Fruit fly (Drosophila melanogaster) whole organism, pupa: ENCODE measurements around the gene CG32032.

Experiments used
- CG10348 ChIP-seq: fragments of 200-800 bp; sonication (Bioruptor generic); IDR thresholded peaks from 2 replicates; pipeline ENCODE4 v1.3.6; 2022; ENCODE audit warnings: missing biosample characterization, missing genetic modification characterization
- CG12605 ChIP-seq: fragments of 200-800 bp; sonication (Bioruptor generic); IDR thresholded peaks from 2 replicates; pipeline ENCODE4 v1.3.6; 2022; ENCODE audit warnings: missing biosample characterization, missing genetic modification characterization
- CG13204 ChIP-seq: fragments of 200-800 bp; sonication (Bioruptor generic); optimal IDR thresholded peaks from 2 replicates; lab custom pipeline; 2018; ENCODE audit warnings: missing biosample characterization, mild to moderate bottlenecking, missing genetic modification characterization, moderate library complexity
- CG14655 ChIP-seq: fragments of 200-800 bp; sonication (Bioruptor generic); optimal IDR thresholded peaks from 3 replicates; lab custom pipeline; 2017; ENCODE audit warnings: mild to moderate bottlenecking, missing biosample characterization, missing genetic modification reagents, missing genetic modification characterization
- CG15710 ChIP-seq: fragments of 200-800 bp; sonication (Bioruptor generic); optimal IDR thresholded peaks from 2 replicates; lab custom pipeline; 2018; ENCODE audit warnings: missing biosample characterization, mild to moderate bottlenecking, missing genetic modification characterization, moderate library complexity
- CG17806 ChIP-seq: fragments of 200-800 bp; sonication (Bioruptor generic); optimal IDR thresholded peaks from 2 replicates; lab custom pipeline; 2018; ENCODE audit warnings: missing biosample characterization, mild to moderate bottlenecking, missing genetic modification characterization, moderate library complexity
- CG32121 ChIP-seq: fragments of 200-800 bp; sonication (Bioruptor generic); IDR thresholded peaks from 2 replicates; pipeline ENCODE4 v1.3.6; 2022; ENCODE audit warnings: missing biosample characterization, missing genetic modification characterization
- CG34367 ChIP-seq: fragments of 200-800 bp; sonication (Bioruptor generic); optimal IDR thresholded peaks from 2 replicates; lab custom pipeline; 2018; ENCODE audit warnings: missing biosample characterization, mild to moderate bottlenecking, missing genetic modification characterization
- CG4496 ChIP-seq: fragments of 200-800 bp; sonication (Bioruptor generic); IDR thresholded peaks from 3 replicates; pipeline ENCODE4 v1.3.6; 2022; ENCODE audit warnings: missing biosample characterization, missing genetic modification characterization
- CG8159 ChIP-seq: fragments of 200-800 bp; sonication (Bioruptor generic); optimal IDR thresholded peaks from 3 replicates; lab custom pipeline; 2018; ENCODE audit warnings: missing biosample characterization, mild to moderate bottlenecking, missing genetic modification characterization, moderate library complexity
- CG8301 ChIP-seq: fragments of 200-800 bp; sonication (Bioruptor generic); optimal IDR thresholded peaks from 2 replicates; lab custom pipeline; 2018; ENCODE audit warnings: missing biosample characterization, mild to moderate bottlenecking, missing genetic modification characterization
- CG9948 ChIP-seq: fragments of 200-800 bp; sonication (Bioruptor generic); optimal IDR thresholded peaks from 2 replicates; lab custom pipeline; 2018; ENCODE audit warnings: missing biosample characterization, mild to moderate bottlenecking, missing genetic modification characterization, moderate library complexity
- D1 ChIP-seq: fragments of 200-800 bp; sonication (Bioruptor generic); optimal IDR thresholded peaks from 2 replicates; lab custom pipeline; 2018; ENCODE audit warnings: missing biosample characterization, mild to moderate bottlenecking, missing genetic modification characterization, moderate library complexity
- EcR ChIP-seq: fragments of 200-800 bp; sonication (Bioruptor generic); optimal IDR thresholded peaks from 3 replicates; lab custom pipeline; 2019; ENCODE audit warnings: missing biosample characterization, missing genetic modification characterization, mild to moderate bottlenecking, moderate library complexity, missing genetic modification reagents
- Ets98B ChIP-seq: fragments of 200-800 bp; sonication (Bioruptor generic); IDR thresholded peaks from 2 replicates; pipeline ENCODE4 v1.3.6; 2022; ENCODE audit warnings: missing biosample characterization, missing genetic modification characterization
- Pif1A ChIP-seq: fragments of 200-800 bp; sonication (Bioruptor generic); optimal IDR thresholded peaks from 3 replicates; lab custom pipeline; 2016; ENCODE audit warnings: missing biosample characterization, missing genetic modification characterization
- Pif1B ChIP-seq: fragments of 200-800 bp; sonication (Bioruptor generic); optimal IDR thresholded peaks from 3 replicates; lab custom pipeline; 2016; ENCODE audit warnings: missing biosample characterization, missing genetic modification characterization
- Snoo ChIP-seq: fragments of 200-800 bp; sonication (Bioruptor generic); optimal IDR thresholded peaks from 3 replicates; lab custom pipeline; 2017; ENCODE audit warnings: missing biosample characterization, mild to moderate bottlenecking, missing genetic modification characterization, inconsistent platforms
- fd96Ca ChIP-seq: fragments of 200-800 bp; sonication (Bioruptor generic); IDR thresholded peaks from 3 replicates; pipeline ENCODE4 v1.3.6; 2022; ENCODE audit warnings: missing biosample characterization, missing genetic modification characterization
- gl ChIP-seq: fragments of 200-800 bp; sonication (Bioruptor generic); optimal IDR thresholded peaks from 2 replicates; lab custom pipeline; 2018; ENCODE audit warnings: missing biosample characterization, mild to moderate bottlenecking, missing genetic modification characterization
- rn ChIP-seq: fragments of 200-800 bp; sonication (Bioruptor generic); IDR thresholded peaks from 2 replicates; pipeline ENCODE4 v1.3.6; 2022; ENCODE audit warnings: missing biosample characterization, missing genetic modification characterization

Gene CG32032

dm6 chr3L:9126888-9127689 lies 34.2 kb downstream of the CG32032 start:
- TF ChIP-seq CG4496 (GFP tag; lab: Robert Waterston, UW) (no peak), CG15710 (peak; percentile 24), Snoo (tag; lab: Kevin White, UChicago) (no peak), fd96Ca (GFP tag; lab: Robert Waterston, UW) (no peak), CG12605 (no peak), CG34367 (tag; lab: Kevin White, UChicago) (no peak), CG10348 (GFP tag; lab: Robert Waterston, UW) (no peak), CG9948 (tag; lab: Kevin White, UChicago) (peak; percentile 15), CG17806 (tag; lab: Kevin White, UChicago) (peak; percentile 11), CG8159 (tag; lab: Kevin White, UChicago) (peak; percentile 45), Pif1B (GFP tag; lab: Kevin White, UChicago) (no peak), CG32121 (GFP tag; lab: Robert Waterston, UW) (0 out of 2 replicates have a peak, but pooled peaks have one; percentile 26), D1 (tag; lab: Kevin White, UChicago) (no peak), EcR (GFP tag; lab: Kevin White, UChicago) (no peak), CG8301 (tag; lab: Kevin White, UChicago) (peak; percentile 51), Ets98B (GFP tag; lab: Robert Waterston, UW) (no peak), CG14655 (GFP tag; lab: Kevin White, UChicago) (peak; percentile 57), rn (no peak)

DNA sequence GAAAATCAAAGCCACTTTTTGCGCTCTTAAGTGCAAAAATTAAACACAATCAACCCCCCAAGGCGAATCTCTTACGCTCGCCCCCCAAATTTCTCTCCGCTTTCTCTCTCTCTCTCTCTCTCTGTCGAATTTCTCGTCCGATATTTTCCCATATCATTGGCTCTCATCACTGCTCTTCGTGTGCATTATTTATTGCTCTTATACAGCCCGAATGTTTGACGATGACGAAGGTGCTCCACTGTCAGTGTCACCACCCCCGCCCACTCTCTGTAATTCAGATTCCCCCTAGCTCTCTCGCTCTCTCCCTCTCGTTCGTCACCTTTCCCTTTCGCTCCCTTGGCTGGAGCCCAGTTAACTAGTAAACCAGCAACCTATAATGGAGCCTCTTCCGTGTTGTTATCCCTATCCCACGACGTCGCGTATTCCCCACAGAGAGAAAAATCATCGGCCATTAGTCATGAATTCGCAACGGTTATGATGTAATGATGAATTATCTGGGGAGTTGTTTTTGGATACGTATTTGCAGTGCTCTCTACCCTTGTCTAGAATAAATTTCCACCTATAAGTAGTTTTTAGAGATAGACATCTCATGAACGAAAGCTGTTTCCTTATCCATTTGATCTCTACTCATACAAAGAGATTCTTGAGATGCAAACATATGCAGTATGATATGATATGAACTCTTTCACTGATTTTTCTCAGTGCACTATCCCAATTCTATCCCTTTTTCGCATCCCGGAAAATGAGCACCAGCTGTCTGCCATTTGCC lies 35.0 kb downstream of the CG32032 start:
- TF ChIP-seq CG14655 (GFP tag; lab: Kevin White, UChicago) (peak; percentile 47), CG8159 (tag; lab: Kevin White, UChicago) (peak; percentile 32), Snoo (tag; lab: Kevin White, UChicago) (no peak), CG8301 (tag; lab: Kevin White, UChicago) (peak; percentile 68), D1 (tag; lab: Kevin White, UChicago) (no peak), CG34367 (tag; lab: Kevin White, UChicago) (no peak), CG10348 (GFP tag; lab: Robert Waterston, UW) (no peak), Pif1B (GFP tag; lab: Kevin White, UChicago) (no peak), CG12605 (no peak), CG15710 (peak; percentile 8), CG32121 (GFP tag; lab: Robert Waterston, UW) (no peak), Pif1A (peak; percentile 27), fd96Ca (GFP tag; lab: Robert Waterston, UW) (0 out of 3 replicates have a peak, but pooled peaks have one; percentile 9), CG13204 (GFP tag; lab: Kevin White, UChicago) (no peak), Ets98B (GFP tag; lab: Robert Waterston, UW) (no peak), rn (no peak), CG17806 (tag; lab: Kevin White, UChicago) (no peak), gl (tag; lab: Kevin White, UChicago) (no peak), CG9948 (tag; lab: Kevin White, UChicago) (peak; percentile 25), EcR (GFP tag; lab: Kevin White, UChicago) (no peak), CG4496 (GFP tag; lab: Robert Waterston, UW) (0 out of 3 replicates have a peak, but pooled peaks have one; percentile 48)

DNA sequence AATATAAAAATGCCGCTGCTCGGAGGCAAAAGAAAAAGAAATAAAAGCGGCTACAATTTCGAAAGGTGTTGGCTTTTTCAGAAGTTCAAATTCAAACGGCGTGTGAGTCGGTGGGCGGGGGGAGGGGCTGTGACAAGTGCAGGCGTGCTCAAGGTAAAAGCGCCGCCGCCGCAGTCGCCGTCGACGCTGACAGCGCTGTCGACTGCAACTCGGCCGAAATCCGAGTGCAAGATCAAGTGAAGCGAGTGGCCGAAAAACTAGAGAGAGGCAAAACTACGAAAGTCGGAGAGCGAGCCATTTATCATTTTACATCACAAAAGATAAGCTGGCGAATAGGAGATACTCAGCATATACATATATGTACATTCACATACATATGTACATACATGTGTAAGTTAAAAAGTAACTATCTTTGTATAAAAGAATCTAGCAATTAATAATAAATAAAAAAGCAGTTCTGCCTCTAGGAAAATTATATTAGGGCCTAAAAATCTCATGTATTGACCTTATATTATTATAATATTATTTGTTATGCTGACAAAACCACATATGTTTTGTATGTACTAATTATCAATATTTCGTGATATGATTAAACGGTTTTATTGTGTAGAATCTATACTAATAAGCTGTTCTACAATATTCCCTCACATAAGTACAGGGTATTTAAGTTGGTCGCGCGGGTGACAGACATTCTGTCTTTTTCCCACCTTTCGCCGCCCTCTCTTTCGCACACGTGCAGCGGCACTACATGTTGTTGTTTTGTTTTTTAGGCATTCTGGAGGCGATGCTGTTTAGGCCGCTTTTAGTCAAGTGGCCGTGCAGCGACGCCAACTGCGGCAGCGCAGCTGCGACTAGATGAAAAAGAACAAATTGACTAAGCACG lies 36.1 kb downstream of the CG32032 start:
- TF ChIP-seq CG15710 (peak; percentile 3), Pif1B (GFP tag; lab: Kevin White, UChicago) (peak; percentile 17), Ets98B (GFP tag; lab: Robert Waterston, UW) (no peak; the same call in 1 of the 2 replicates), CG14655 (GFP tag; lab: Kevin White, UChicago) (peak; percentile 59), CG12605 (no peak), EcR (GFP tag; lab: Kevin White, UChicago) (no peak), Snoo (tag; lab: Kevin White, UChicago) (no peak), CG17806 (tag; lab: Kevin White, UChicago) (no peak), CG9948 (tag; lab: Kevin White, UChicago) (peak; percentile 8), D1 (tag; lab: Kevin White, UChicago) (no peak), Pif1A (no peak), CG8159 (tag; lab: Kevin White, UChicago) (peak; percentile 45), CG13204 (GFP tag; lab: Kevin White, UChicago) (peak; percentile 28), CG34367 (tag; lab: Kevin White, UChicago) (no peak), CG32121 (GFP tag; lab: Robert Waterston, UW) (no peak), CG8301 (tag; lab: Kevin White, UChicago) (peak; percentile 65), CG10348 (GFP tag; lab: Robert Waterston, UW) (no peak), rn (no peak), CG4496 (GFP tag; lab: Robert Waterston, UW) (no peak), fd96Ca (GFP tag; lab: Robert Waterston, UW) (no peak), gl (tag; lab: Kevin White, UChicago) (no peak)
